Fruit fly (Drosophila melanogaster) whole organism, embryonic: Measurements from ENCODE around the gene Glut3.

Experiments
- Atf-2 ChIP-seq: fragments of 200-800 bp; sonication (Bioruptor generic); optimal IDR thresholded peaks from 2 replicates; lab custom pipeline; 2016; ENCODE audit warnings: missing biosample characterization, missing genetic modification characterization
- Atf3 ChIP-seq: fragments of 200-800 bp; sonication (Bioruptor generic); optimal IDR thresholded peaks from 3 replicates; lab custom pipeline; 2016; ENCODE audit warnings: missing biosample characterization, missing genetic modification characterization
- Atf6 ChIP-seq: fragments of 200-800 bp; sonication (Bioruptor generic); IDR thresholded peaks from 2 replicates; pipeline ENCODE4 v1.3.6; 2022; ENCODE audit warnings: missing biosample characterization, missing genetic modification characterization
- CG10209 ChIP-seq: fragments of 200-800 bp; sonication (Bioruptor generic); optimal IDR thresholded peaks from 3 replicates; lab custom pipeline; 2017; ENCODE audit warnings: missing biosample characterization, mild to moderate bottlenecking, missing genetic modification characterization, missing genetic modification reagents
- CG10979 ChIP-seq: fragments of 200-800 bp; sonication (Bioruptor generic); optimal IDR thresholded peaks from 2 replicates; lab custom pipeline; 2018; ENCODE audit warnings: missing biosample characterization, mild to moderate bottlenecking, missing genetic modification characterization, moderate library complexity
- CG11398 ChIP-seq: fragments of 200-800 bp; sonication (Bioruptor generic); optimal IDR thresholded peaks from 2 replicates; lab custom pipeline; 2016; ENCODE audit warnings: missing biosample characterization, missing genetic modification characterization
- CG1233 ChIP-seq: fragments of 200-800 bp; sonication (Bioruptor generic); optimal IDR thresholded peaks from 4 replicates; lab custom pipeline; 2018; ENCODE audit warnings: missing biosample characterization, mild to moderate bottlenecking, missing genetic modification characterization
- CG13287 ChIP-seq: fragments of 200-800 bp; sonication (Bioruptor generic); IDR thresholded peaks from 2 replicates; pipeline ENCODE4 v1.3.6; 2022; ENCODE audit warnings: missing biosample characterization, missing genetic modification characterization; ENCODE audit not compliant: partially characterized antibody
- CG13775 ChIP-seq: fragments of 200-800 bp; sonication (Bioruptor generic); optimal IDR thresholded peaks from 3 replicates; lab custom pipeline; 2017; ENCODE audit warnings: missing biosample characterization, mild to moderate bottlenecking, missing genetic modification characterization
- CG15479 ChIP-seq: fragments of 200-800 bp; sonication (Bioruptor generic); optimal IDR thresholded peaks from 3 replicates; lab custom pipeline; 2019; ENCODE audit warnings: missing biosample characterization, mild to moderate bottlenecking, missing genetic modification characterization, moderate library complexity
- CG16779 ChIP-seq: fragments of 200-800 bp; sonication (Bioruptor generic); IDR thresholded peaks from 2 replicates; pipeline ENCODE4 v1.3.6; 2022; ENCODE audit warnings: missing biosample characterization, missing genetic modification characterization
- CG17328 ChIP-seq: fragments of 200-800 bp; sonication (Bioruptor generic); IDR thresholded peaks from 2 replicates; pipeline ENCODE4 v1.3.6; 2022; ENCODE audit warnings: missing biosample characterization, missing genetic modification characterization
- CG2678 ChIP-seq: fragments of 200-800 bp; sonication (Bioruptor generic); optimal IDR thresholded peaks from 3 replicates; lab custom pipeline; 2019; ENCODE audit warnings: missing biosample characterization, mild to moderate bottlenecking, missing genetic modification characterization, moderate library complexity
- CG2875 ChIP-seq: fragments of 200-800 bp; sonication (Bioruptor generic); optimal IDR thresholded peaks from 2 replicates; lab custom pipeline; 2017; ENCODE audit warnings: missing biosample characterization, mild to moderate bottlenecking, missing genetic modification characterization, missing genetic modification reagents
- CG3065 ChIP-seq: fragments of 200-800 bp; sonication (Bioruptor generic); optimal IDR thresholded peaks from 2 replicates; lab custom pipeline; 2016; ENCODE audit warnings: missing biosample characterization, missing genetic modification characterization
- CG34422 ChIP-seq: fragments of 200-800 bp; sonication (Bioruptor generic); IDR thresholded peaks from 3 replicates; pipeline ENCODE4 v1.3.6; 2022; ENCODE audit warnings: missing biosample characterization, missing genetic modification characterization
- CG4328 ChIP-seq: fragments of 200-800 bp; sonication (Bioruptor generic); optimal IDR thresholded peaks from 3 replicates; lab custom pipeline; 2017; ENCODE audit warnings: missing biosample characterization, missing genetic modification reagents, missing genetic modification characterization
- CG4424 ChIP-seq: fragments of 200-800 bp; sonication (Bioruptor generic); optimal IDR thresholded peaks from 3 replicates; lab custom pipeline; 2016; ENCODE audit warnings: missing biosample characterization, missing genetic modification characterization
- CG6683 ChIP-seq: fragments of 200-800 bp; sonication (Bioruptor generic); optimal IDR thresholded peaks from 2 replicates; lab custom pipeline; 2017; ENCODE audit warnings: missing biosample characterization, mild to moderate bottlenecking, missing genetic modification characterization, missing genetic modification reagents
- CG6765 ChIP-seq: fragments of 200-800 bp; sonication (Bioruptor generic); optimal IDR thresholded peaks from 3 replicates; lab custom pipeline; 2017; ENCODE audit warnings: missing biosample characterization, mild to moderate bottlenecking, missing genetic modification characterization
- CG8359 ChIP-seq: fragments of 200-800 bp; sonication (Bioruptor generic); optimal IDR thresholded peaks from 2 replicates; lab custom pipeline; 2017; ENCODE audit warnings: missing biosample characterization, mild to moderate bottlenecking, missing genetic modification characterization, borderline replicate concordance
- Ets65A ChIP-seq: fragments of 200-800 bp; sonication (Bioruptor generic); peaks from one replicate; lab custom pipeline; 2016; ENCODE audit warnings: missing biosample characterization, missing genetic modification characterization
- HHEX ChIP-seq: fragments of 200-800 bp; sonication (Bioruptor generic); optimal IDR thresholded peaks from 3 replicates; lab custom pipeline; 2017; ENCODE audit warnings: missing biosample characterization, mild to moderate bottlenecking, missing genetic modification characterization, missing genetic modification reagents
- Lhr ChIP-seq: fragments of 200-800 bp; sonication (Bioruptor generic); optimal IDR thresholded peaks from 3 replicates; lab custom pipeline; 2017; ENCODE audit warnings: mild to moderate bottlenecking, missing biosample characterization, missing genetic modification reagents, missing genetic modification characterization
- Lpt ChIP-seq: fragments of >200 bp; optimal IDR thresholded peaks from 2 replicates; lab custom pipeline; 2018; ENCODE audit warnings: missing biosample characterization, missing genetic modification characterization
- Mad ChIP-seq: fragments of 200-800 bp; sonication (Bioruptor generic); optimal IDR thresholded peaks from 2 replicates; lab custom pipeline; 2016; ENCODE audit warnings: missing biosample characterization, missing genetic modification characterization
- Med ChIP-seq: fragments of 200-800 bp; sonication (Bioruptor generic); peaks from one replicate; lab custom pipeline; 2016; ENCODE audit warnings: missing biosample characterization, missing genetic modification characterization, mild to moderate bottlenecking, inconsistent platforms, moderate library complexity
- Rfx ChIP-seq: fragments of 200-800 bp; sonication (Bioruptor generic); IDR thresholded peaks from 2 replicates; pipeline ENCODE4 v1.3.6; 2022; ENCODE audit warnings: missing biosample characterization, missing genetic modification characterization
- Sox100B ChIP-seq: fragments of 200-800 bp; sonication (Bioruptor generic); optimal IDR thresholded peaks from 3 replicates; lab custom pipeline; 2018; ENCODE audit warnings: missing biosample characterization, mild to moderate bottlenecking, missing genetic modification characterization
- Spps ChIP-seq: fragments of 200-800 bp; sonication (Bioruptor generic); optimal IDR thresholded peaks from 2 replicates; lab custom pipeline; 2018; ENCODE audit warnings: missing biosample characterization, mild to moderate bottlenecking, missing genetic modification characterization
- abd-A ChIP-seq: fragments of 200-800 bp; sonication (Bioruptor generic); optimal IDR thresholded peaks from 3 replicates; lab custom pipeline; 2019; ENCODE audit warnings: missing biosample characterization, mild to moderate bottlenecking, missing genetic modification characterization, moderate library complexity
- btn ChIP-seq: fragments of 200-800 bp; sonication (Bioruptor generic); optimal IDR thresholded peaks from 2 replicates; lab custom pipeline; 2016; ENCODE audit warnings: missing biosample characterization, missing genetic modification characterization
- cad ChIP-seq: fragments of >200 bp; optimal IDR thresholded peaks from 2 replicates; lab custom pipeline; 2017; ENCODE audit warnings: missing biosample characterization, missing genetic modification characterization
- esg ChIP-seq: fragments of 200-800 bp; sonication (Bioruptor generic); conservative IDR thresholded peaks from 2 replicates; pipeline ENCODE4 v1.3.6; 2022; ENCODE audit warnings: missing biosample characterization, missing genetic modification characterization
- gsb ChIP-seq: fragments of 200-800 bp; sonication (Bioruptor generic); IDR thresholded peaks from 2 replicates; pipeline ENCODE4 v1.3.6; 2022; ENCODE audit warnings: missing biosample characterization, missing genetic modification characterization
- gsb-n ChIP-seq: fragments of 200-800 bp; sonication (Bioruptor generic); optimal IDR thresholded peaks from 3 replicates; lab custom pipeline; 2018; ENCODE audit warnings: missing biosample characterization, mild to moderate bottlenecking, missing genetic modification characterization
- nom ChIP-seq: fragments of 200-800 bp; sonication (Bioruptor generic); optimal IDR thresholded peaks from 2 replicates; lab custom pipeline; 2017; ENCODE audit warnings: missing biosample characterization, missing genetic modification characterization, mild to moderate bottlenecking, moderate library complexity, missing genetic modification reagents
- pfk ChIP-seq: fragments of 200-800 bp; sonication (Bioruptor generic); optimal IDR thresholded peaks from 2 replicates; lab custom pipeline; 2018; ENCODE audit warnings: missing biosample characterization, mild to moderate bottlenecking, missing genetic modification characterization, moderate library complexity
- run ChIP-seq: fragments of 200-800 bp; sonication (Bioruptor generic); optimal IDR thresholded peaks from 3 replicates; lab custom pipeline; 2018; ENCODE audit warnings: missing biosample characterization, mild to moderate bottlenecking, missing genetic modification characterization
- zen ChIP-seq: fragments of 200-800 bp; sonication (Bioruptor generic); optimal IDR thresholded peaks from 3 replicates; lab custom pipeline; 2018; ENCODE audit warnings: missing biosample characterization, mild to moderate bottlenecking, missing genetic modification characterization, moderate library complexity
- zfh2 ChIP-seq: fragments of 200-800 bp; sonication (Bioruptor generic); optimal IDR thresholded peaks from 2 replicates; lab custom pipeline; 2016; ENCODE audit warnings: missing biosample characterization, missing genetic modification characterization

Gene Glut3

dm6 chr3R:16806141-16806540 is 18.0 kb downstream of the Glut3 start:
- TF ChIP-seq CG1233 (GFP tag; lab: Kevin White, UChicago): no peak
- TF ChIP-seq gsb-n (tag; lab: Kevin White, UChicago): no peak
- no peak for TF ChIP-seq HHEX (GFP tag; lab: Kevin White, UChicago)
- no peak for TF ChIP-seq Spps (tag; lab: Kevin White, UChicago)
- no peak for TF ChIP-seq CG2875 (GFP tag; lab: Kevin White, UChicago)
- TF ChIP-seq Atf-2 (GFP tag; lab: Kevin White, UChicago): no peak
- TF ChIP-seq btn (GFP tag; lab: Kevin White, UChicago): no peak
- TF ChIP-seq CG34422: no peak
- no peak for TF ChIP-seq pfk (GFP tag; lab: Kevin White, UChicago)
- TF ChIP-seq CG10979 (tag; lab: Kevin White, UChicago): no peak
- TF ChIP-seq Lhr (GFP tag; lab: Kevin White, UChicago): no peak
- no peak for TF ChIP-seq Atf6 (GFP tag; lab: Robert Waterston, UW)
- no peak for TF ChIP-seq esg (GFP tag; lab: Robert Waterston, UW)
- TF ChIP-seq CG6683 (GFP tag; lab: Kevin White, UChicago): no peak
- no peak for TF ChIP-seq CG13287 (GFP tag; lab: Robert Waterston, UW)
- no peak for TF ChIP-seq CG10209 (GFP tag; lab: Kevin White, UChicago)
- TF ChIP-seq Rfx: peak; percentile 15; the same call in 1 of the 2 replicates
- TF ChIP-seq CG8359 (GFP tag; lab: Kevin White, UChicago): no peak
- no peak for TF ChIP-seq CG6765 (GFP tag; lab: Kevin White, UChicago)
- TF ChIP-seq zfh2 (GFP tag; lab: Kevin White, UChicago): no peak
- no peak for TF ChIP-seq nom (GFP tag; lab: Kevin White, UChicago)
- no peak for TF ChIP-seq CG4328 (GFP tag; lab: Kevin White, UChicago)
- TF ChIP-seq CG3065 (GFP tag; lab: Kevin White, UChicago): no peak
- 0 out of 2 replicates have a peak, but pooled peaks have one; percentile 18 for TF ChIP-seq gsb (GFP tag; lab: Robert Waterston, UW)
- no peak for TF ChIP-seq CG16779
- TF ChIP-seq CG17328 (GFP tag; lab: Robert Waterston, UW): 0 out of 2 replicates have a peak, but pooled peaks have one; percentile 15
- TF ChIP-seq run (tag; lab: Kevin White, UChicago): no peak
- TF ChIP-seq abd-A (tag; lab: Kevin White, UChicago): peak; percentile 97
- no peak for TF ChIP-seq CG4424
- no peak for TF ChIP-seq zen (tag; lab: Kevin White, UChicago)
- peak; percentile 39 for TF ChIP-seq Med (GFP tag; lab: Kevin White, UChicago)
- no peak for TF ChIP-seq CG11398
- no peak for TF ChIP-seq CG2678 (tag; lab: Kevin White, UChicago)
- no peak for TF ChIP-seq Sox100B
- TF ChIP-seq Atf3: no peak

dm6 chr3R:16810885-16811284 is 22.8 kb downstream of the Glut3 start:
- TF ChIP-seq CG13775 (GFP tag; lab: Kevin White, UChicago) (no peak), Ets65A (peak; percentile 69), Lpt (GFP tag; lab: Kevin White, UChicago) (no peak), cad (peak; percentile 76), CG3065 (GFP tag; lab: Kevin White, UChicago) (no peak), Mad (GFP tag; lab: Kevin White, UChicago) (no peak), CG15479 (peak; percentile 68)
